Fruit fly (Drosophila melanogaster): ENCODE data around the gene CG10866.

The CG10866 gene

DNA sequence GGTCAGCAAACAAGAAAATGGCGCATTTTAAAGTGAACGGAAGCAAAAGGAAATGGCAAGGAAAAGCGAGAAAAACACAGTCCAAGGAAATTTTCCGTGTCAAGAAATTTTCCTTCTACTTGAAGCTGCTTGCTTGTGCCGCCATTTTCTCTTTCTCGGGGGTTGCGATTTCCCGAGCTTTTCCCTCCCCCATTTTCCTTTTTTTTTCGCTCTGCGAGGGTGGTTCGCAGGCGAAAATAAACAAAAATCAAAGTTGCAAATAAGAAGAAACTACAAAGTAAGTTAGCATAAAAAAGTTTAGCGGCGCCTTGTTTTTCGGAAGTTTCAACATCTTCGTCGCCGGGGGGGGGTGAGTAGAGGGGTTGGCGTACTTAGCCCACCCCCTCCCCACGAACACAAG, 50.4 kb downstream of the CG10866 start:
- TF ChIP-seq Hr78 (GFP tag; optimal IDR thresholded peaks at IDR 0.05) (no peak), pan (optimal IDR thresholded peaks at IDR 0.05) (no peak), br (GFP tag; optimal IDR thresholded peaks at IDR 0.05) (no peak), brk (GFP tag; optimal IDR thresholded peaks at IDR 0.05) (no peak)
